Worm (Caenorhabditis elegans) whole organism, L1 larva: ENCODE measurements around the gene Y45F3A.5.
A peak's percentile ranks its signal among the peaks of the same experiment; 100 is the strongest.

Experiments used
- C04F5.9 ChIP-seq: sonication (generic microtip); optimal IDR thresholded peaks from 2 replicates; lab custom pipeline; 2016; ENCODE audit warnings: missing genetic modification characterization, missing compliant biosample characterization
- C34B4.2 ChIP-seq: sonication (generic microtip); optimal IDR thresholded peaks from 2 replicates; lab custom pipeline; 2017; ENCODE audit warnings: mild to moderate bottlenecking, missing genetic modification characterization, missing compliant biosample characterization
- F16B12.6 ChIP-seq: fragments of 150-350 bp; optimal IDR thresholded peaks from 2 replicates; lab custom pipeline; 2014; ENCODE audit warnings: missing biosample characterization, missing genetic modification characterization
- Y116A8C.19 ChIP-seq: sonication (generic microtip); optimal IDR thresholded peaks from 2 replicates; lab custom pipeline; 2016; ENCODE audit warnings: missing compliant biosample characterization, missing genetic modification characterization, borderline replicate concordance
- aha-1 ChIP-seq: fragments of 150-350 bp; optimal IDR thresholded peaks from 2 replicates; lab custom pipeline; 2014; ENCODE audit warnings: missing biosample characterization, missing genetic modification characterization
- ama-1 ChIP-seq: fragments of 150-350 bp; optimal IDR thresholded peaks from 2 replicates; lab custom pipeline; 2014
- blmp-1 ChIP-seq: fragments of 150-350 bp; optimal IDR thresholded peaks from 2 replicates; lab custom pipeline; 2014; ENCODE audit warnings: missing biosample characterization, missing genetic modification characterization
- ceh-63 ChIP-seq: fragments of 200-800 bp; sonication (Bioruptor generic); optimal IDR thresholded peaks from 2 replicates; lab custom pipeline; 2018; ENCODE audit warnings: mild to moderate bottlenecking, missing genetic modification characterization, missing compliant biosample characterization
- ceh-8 ChIP-seq: fragments of 200-800 bp; sonication (Bioruptor generic); optimal IDR thresholded peaks from 2 replicates; lab custom pipeline; 2018; ENCODE audit warnings: mild to moderate bottlenecking, missing genetic modification characterization, moderate library complexity, missing compliant biosample characterization
- ceh-82 ChIP-seq, 3 experiments: fragments of 150-350 bp in 1 of 3; sonication (generic microtip) in 2 of 3; optimal IDR thresholded peaks; 2 replicates each; lab custom pipeline; 2014 to 2017; ENCODE audit warnings: missing biosample characterization in 3 of 3, missing genetic modification characterization in 3 of 3
- dsc-1 ChIP-seq: sonication (generic microtip); optimal IDR thresholded peaks from 2 replicates; lab custom pipeline; 2016; ENCODE audit warnings: mild to moderate bottlenecking, missing genetic modification characterization, missing compliant biosample characterization
- efl-1 ChIP-seq, 4 experiments: fragments of 150-350 bp; optimal IDR thresholded peaks in 3 of 4; peaks in 1 of 4; 1 replicate in 1 of 4; 2 replicates in 3 of 4; lab custom pipeline; 2014; ENCODE audit warnings: missing biosample characterization in 2 of 4, missing genetic modification characterization in 2 of 4, missing genetic modification reagents in 2 of 4
- elt-2 ChIP-seq: sonication (generic microtip); optimal IDR thresholded peaks from 2 replicates; lab custom pipeline; 2016; ENCODE audit warnings: missing genetic modification characterization, mild to moderate bottlenecking, inconsistent platforms, missing compliant biosample characterization, missing genetic modification reagents
- elt-3 ChIP-seq, 6 experiments: fragments of 150-350 bp in 1 of 6; sonication (generic microtip); optimal IDR thresholded peaks; 2 replicates each; lab custom pipeline; 2017 to 2018; ENCODE audit warnings: missing biosample characterization in 6 of 6, missing genetic modification characterization in 6 of 6, inconsistent platforms in 1 of 6
- ets-5 ChIP-seq: fragments of 200-800 bp; sonication (Bioruptor generic); IDR thresholded peaks from 2 replicates; pipeline ENCODE4 v1.3.6; 2022; ENCODE audit warnings: missing genetic modification characterization, missing compliant biosample characterization
- fkh-8 ChIP-seq: sonication (generic microtip); optimal IDR thresholded peaks from 2 replicates; lab custom pipeline; 2016; ENCODE audit warnings: mild to moderate bottlenecking, missing genetic modification characterization, missing compliant biosample characterization
- fos-1 ChIP-seq: fragments of 150-350 bp; optimal IDR thresholded peaks from 2 replicates; lab custom pipeline; 2014; ENCODE audit warnings: missing biosample characterization, missing genetic modification characterization
- hlh-17 ChIP-seq: fragments of 200-800 bp; sonication (Bioruptor generic); optimal IDR thresholded peaks from 2 replicates; lab custom pipeline; 2018; ENCODE audit warnings: missing genetic modification characterization, mild to moderate bottlenecking, missing compliant biosample characterization, moderate library complexity, borderline replicate concordance
- hlh-4 ChIP-seq: sonication (generic microtip); optimal IDR thresholded peaks from 2 replicates; lab custom pipeline; 2016; ENCODE audit warnings: mild to moderate bottlenecking, missing genetic modification characterization, missing compliant biosample characterization
- hpl-2 ChIP-seq: fragments of 150-350 bp; optimal IDR thresholded peaks from 2 replicates; lab custom pipeline; 2014; ENCODE audit warnings: missing biosample characterization, missing genetic modification reagents, missing genetic modification characterization
- irx-1 ChIP-seq: sonication (generic microtip); optimal IDR thresholded peaks from 2 replicates; lab custom pipeline; 2016; ENCODE audit warnings: missing genetic modification characterization, missing compliant biosample characterization
- isw-1 ChIP-seq: fragments of 200-800 bp; sonication (Bioruptor generic); IDR thresholded peaks from 2 replicates; pipeline ENCODE4 v1.3.6; 2022; ENCODE audit warnings: missing genetic modification characterization, missing compliant biosample characterization
- jun-1 ChIP-seq: fragments of 150-350 bp; optimal IDR thresholded peaks from 2 replicates; lab custom pipeline; 2014; ENCODE audit warnings: missing biosample characterization, missing genetic modification reagents, missing genetic modification characterization
- lin-39 ChIP-seq: fragments of 150-350 bp; optimal IDR thresholded peaks from 2 replicates; lab custom pipeline; 2014; ENCODE audit warnings: missing biosample characterization, missing genetic modification reagents, missing genetic modification characterization
- mdl-1 ChIP-seq, 2 experiments: fragments of 150-350 bp; optimal IDR thresholded peaks; 2 replicates each; lab custom pipeline; 2014 to 2017; ENCODE audit warnings: missing biosample characterization in 2 of 2, missing genetic modification characterization in 2 of 2, inconsistent platforms in 1 of 2
- mef-2 ChIP-seq: fragments of 150-350 bp; optimal IDR thresholded peaks from 2 replicates; lab custom pipeline; 2014; ENCODE audit warnings: missing biosample characterization, missing genetic modification characterization
- mep-1 ChIP-seq: fragments of 150-350 bp; optimal IDR thresholded peaks from 2 replicates; lab custom pipeline; 2014; ENCODE audit warnings: missing biosample characterization, missing genetic modification characterization
- nhr-12 ChIP-seq: sonication (generic microtip); optimal IDR thresholded peaks from 2 replicates; lab custom pipeline; 2017; ENCODE audit warnings: missing biosample characterization, missing genetic modification characterization
- nhr-20 ChIP-seq: sonication (generic microtip); optimal IDR thresholded peaks from 2 replicates; lab custom pipeline; 2016; ENCODE audit warnings: mild to moderate bottlenecking, missing genetic modification characterization, missing compliant biosample characterization
- nhr-28 ChIP-seq: fragments of 150-350 bp; optimal IDR thresholded peaks from 2 replicates; lab custom pipeline; 2014; ENCODE audit warnings: missing biosample characterization, missing genetic modification characterization
- nhr-47 ChIP-seq: sonication (generic microtip); optimal IDR thresholded peaks from 2 replicates; lab custom pipeline; 2016; ENCODE audit warnings: mild to moderate bottlenecking, missing genetic modification characterization, moderate library complexity, missing compliant biosample characterization
- nhr-76 ChIP-seq: sonication (generic microtip); optimal IDR thresholded peaks from 2 replicates; lab custom pipeline; 2017; ENCODE audit warnings: missing biosample characterization, missing genetic modification characterization
- nhr-77 ChIP-seq: fragments of 150-350 bp; optimal IDR thresholded peaks from 2 replicates; lab custom pipeline; 2014; ENCODE audit warnings: missing biosample characterization, missing genetic modification characterization
- rnt-1 ChIP-seq: sonication (generic microtip); optimal IDR thresholded peaks from 2 replicates; lab custom pipeline; 2016; ENCODE audit warnings: mild to moderate bottlenecking, missing genetic modification characterization, moderate library complexity, missing compliant biosample characterization
- skn-1 ChIP-seq: fragments of 150-350 bp; optimal IDR thresholded peaks from 2 replicates; lab custom pipeline; 2014; ENCODE audit warnings: missing biosample characterization, missing genetic modification characterization
- snu-23 ChIP-seq: sonication (generic microtip); optimal IDR thresholded peaks from 2 replicates; lab custom pipeline; 2016; ENCODE audit warnings: missing genetic modification characterization, missing compliant biosample characterization
- sox-4 ChIP-seq: sonication (generic microtip); optimal IDR thresholded peaks from 2 replicates; lab custom pipeline; 2016; ENCODE audit warnings: missing genetic modification characterization, missing compliant biosample characterization
- sptf-1 ChIP-seq: fragments of 150-350 bp; optimal IDR thresholded peaks from 2 replicates; lab custom pipeline; 2014; ENCODE audit warnings: missing biosample characterization, missing genetic modification characterization
- swsn-7 ChIP-seq: sonication (generic microtip); optimal IDR thresholded peaks from 2 replicates; lab custom pipeline; 2016; ENCODE audit warnings: missing genetic modification characterization, missing compliant biosample characterization
- tbx-2 ChIP-seq: sonication (generic microtip); optimal IDR thresholded peaks from 2 replicates; lab custom pipeline; 2016; ENCODE audit warnings: missing genetic modification characterization, missing compliant biosample characterization
- tlp-1 ChIP-seq: fragments of 150-350 bp; optimal IDR thresholded peaks from 2 replicates; lab custom pipeline; 2014; ENCODE audit warnings: missing biosample characterization, missing genetic modification characterization
- unc-130 ChIP-seq: fragments of 150-350 bp; optimal IDR thresholded peaks from 2 replicates; lab custom pipeline; 2017; ENCODE audit warnings: missing biosample characterization, missing genetic modification characterization, inconsistent platforms
- unc-62 ChIP-seq: fragments of 150-350 bp; optimal IDR thresholded peaks from 2 replicates; lab custom pipeline; 2014; ENCODE audit warnings: missing biosample characterization, missing genetic modification reagents, missing genetic modification characterization
- unc-98 ChIP-seq: fragments of 200-800 bp; sonication (Bioruptor generic); IDR thresholded peaks from 2 replicates; pipeline ENCODE4 v1.3.6; 2022; ENCODE audit warnings: missing genetic modification characterization, missing compliant biosample characterization
- vab-15 ChIP-seq: sonication (generic microtip); optimal IDR thresholded peaks from 2 replicates; lab custom pipeline; 2017; ENCODE audit warnings: missing genotype, mild to moderate bottlenecking, missing genetic modification characterization, missing compliant biosample characterization
- xbp-1 ChIP-seq: sonication (generic microtip); optimal IDR thresholded peaks from 2 replicates; lab custom pipeline; 2016; ENCODE audit warnings: missing genetic modification characterization, missing compliant biosample characterization
- zag-1 ChIP-seq: fragments of 150-350 bp; optimal IDR thresholded peaks from 2 replicates; lab custom pipeline; 2014; ENCODE audit warnings: missing biosample characterization, missing genetic modification characterization
- zip-4 ChIP-seq: fragments of 200-800 bp; sonication (Bioruptor generic); optimal IDR thresholded peaks from 2 replicates; lab custom pipeline; 2018; ENCODE audit warnings: mild to moderate bottlenecking, missing genetic modification characterization, moderate library complexity, missing compliant biosample characterization
- ztf-4 ChIP-seq: fragments of 150-350 bp; optimal IDR thresholded peaks from 2 replicates; lab custom pipeline; 2014; ENCODE audit warnings: missing biosample characterization, missing genetic modification characterization

Gene Y45F3A.5

ce11 chrIII:10586243-10586642, at the start of gene Y45F3A.5:
TSS of gene Y45F3A.5 (minus strand) at chrIII:10586343.
- TF ChIP-seq nhr-28 (tag; lab: Kevin White, UChicago) (no peak), skn-1 (tag; lab: Kevin White, UChicago) (no peak), vab-15 (tag; lab: Kevin White, UChicago) (no peak), blmp-1 (tag; lab: Kevin White, UChicago) (no peak), hlh-4 (tag; lab: Kevin White, UChicago) (no peak), swsn-7 (tag; lab: Kevin White, UChicago) (no peak), nhr-12 (tag; lab: Kevin White, UChicago) (no peak)

DNA sequence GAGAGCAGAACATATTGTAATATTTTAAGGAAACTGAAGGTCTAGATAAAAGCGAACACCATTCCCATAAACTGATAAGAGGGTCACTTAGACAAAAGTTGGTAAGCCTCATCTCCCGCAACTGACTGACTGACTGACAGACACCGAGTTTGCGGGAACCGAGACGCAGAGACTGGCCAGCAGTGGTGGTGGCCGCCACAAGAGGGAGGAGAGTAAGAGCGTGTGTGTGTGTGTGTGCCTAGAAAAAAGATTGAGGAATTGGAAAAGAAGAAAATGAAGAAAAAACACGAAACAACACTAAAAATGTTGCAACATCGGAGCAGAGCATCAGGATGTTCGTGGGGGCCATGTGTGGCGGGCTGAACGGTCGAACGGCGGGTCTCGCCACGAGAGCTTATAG, 48.4 kb upstream of the Y45F3A.5 start:
- TF ChIP-seq efl-1 (optimal IDR thresholded peaks at IDR 0.05; lab: Kevin White, UChicago), result no peak
- TF ChIP-seq efl-1 (GFP tag; optimal IDR thresholded peaks at IDR 0.05 in 1 of 2; lab: Kevin White, UChicago), result peak in 1 of 2 experiments; percentile 53
- TF ChIP-seq nhr-28 (tag; lab: Kevin White, UChicago), result no peak
- no peak for TF ChIP-seq fkh-8
- TF ChIP-seq mep-1 (tag; lab: Kevin White, UChicago), result no peak
- no peak for TF ChIP-seq snu-23 (GFP tag; lab: Kevin White, UChicago)
- peak; percentile 51 for TF ChIP-seq rnt-1 (tag; lab: Kevin White, UChicago)
- TF ChIP-seq ceh-82 (tag; optimal IDR thresholded peaks at IDR 0.05; lab: Kevin White, UChicago), result peak in 1 of 3 experiments; percentile 2
- no peak for TF ChIP-seq dsc-1

DNA sequence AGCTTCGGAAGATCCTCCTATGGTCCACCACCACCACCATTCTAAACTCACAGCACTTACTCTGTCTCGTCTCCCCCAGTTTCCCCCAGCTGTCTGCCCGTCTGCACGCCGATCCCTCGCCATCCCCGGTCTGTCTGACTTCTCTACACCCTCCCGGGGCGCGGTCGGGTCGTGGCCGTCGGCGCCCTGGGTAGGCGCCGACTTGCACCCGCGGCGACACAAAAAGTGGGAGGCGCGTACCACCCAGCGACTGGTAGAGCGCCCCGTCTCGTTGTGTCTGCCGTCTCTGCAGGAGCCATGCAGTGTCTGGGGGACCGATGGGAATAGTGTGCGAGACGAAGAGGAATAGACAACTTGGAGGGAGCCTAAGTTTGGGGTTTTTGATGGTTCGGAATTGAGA, 47.9 kb upstream of the Y45F3A.5 start:
- no peak for TF ChIP-seq C34B4.2 (tag; lab: Kevin White, UChicago)
- TF ChIP-seq C04F5.9 (tag; lab: Kevin White, UChicago), result peak; percentile 54
- TF ChIP-seq nhr-28 (tag; lab: Kevin White, UChicago), result no peak
- no peak for TF ChIP-seq ets-5
- no peak for TF ChIP-seq hlh-17
- TF ChIP-seq sox-4 (tag; lab: Kevin White, UChicago), result peak; percentile 57
- peak; percentile 64 for TF ChIP-seq F16B12.6
- peak; percentile 46 for TF ChIP-seq fos-1 (tag; lab: Kevin White, UChicago)
- peak; percentile 74 for TF ChIP-seq nhr-77 (tag; lab: Kevin White, UChicago)
- TF ChIP-seq sptf-1 (tag; lab: Kevin White, UChicago), result no peak
- peak; percentile 58 for TF ChIP-seq mep-1 (tag; lab: Kevin White, UChicago)
- peak; percentile 67 for TF ChIP-seq elt-2
- peak; percentile 86 for TF ChIP-seq ztf-4 (tag; lab: Kevin White, UChicago)
- no peak for TF ChIP-seq ceh-63
- no peak for TF ChIP-seq ama-1
- TF ChIP-seq hpl-2 (GFP tag; lab: Kevin White, UChicago), result no peak
- TF ChIP-seq zip-4 (GFP tag; lab: Kevin White, UChicago), result peak; percentile 72
- TF ChIP-seq unc-98 (GFP tag; lab: Robert Waterston, UW), result peak; percentile 59
- peak; percentile 86 for TF ChIP-seq xbp-1 (tag; lab: Kevin White, UChicago)
- TF ChIP-seq ceh-8, result peak; percentile 98
- TF ChIP-seq fkh-8, result peak; percentile 96
- peak; percentile 49 for TF ChIP-seq hlh-4 (tag; lab: Kevin White, UChicago)
- peak in 1 of 2 experiments; percentile 80 for TF ChIP-seq mdl-1 (tag; optimal IDR thresholded peaks at IDR 0.05; lab: Kevin White, UChicago)
- TF ChIP-seq lin-39 (tag; lab: Kevin White, UChicago), result peak; percentile 20
- TF ChIP-seq tbx-2 (tag; lab: Kevin White, UChicago), result peak; percentile 91
- peak; percentile 68 for TF ChIP-seq isw-1
- no peak for TF ChIP-seq nhr-12 (tag; lab: Kevin White, UChicago)
- TF ChIP-seq nhr-47 (tag; lab: Kevin White, UChicago), result peak; percentile 92
- TF ChIP-seq nhr-20, result peak; percentile 87
- no peak for TF ChIP-seq Y116A8C.19 (tag; lab: Kevin White, UChicago)
- no peak for TF ChIP-seq zag-1 (tag; lab: Kevin White, UChicago)
- TF ChIP-seq unc-130 (tag; lab: Kevin White, UChicago), result no peak
- TF ChIP-seq blmp-1 (tag; lab: Kevin White, UChicago), result peak; percentile 59
- peak; percentile 91 for TF ChIP-seq aha-1 (tag; lab: Kevin White, UChicago)
- no peak for TF ChIP-seq nhr-76
- TF ChIP-seq unc-62 (GFP tag; lab: Kevin White, UChicago), result no peak
- peak in 2 of 6 experiments; percentile 28 to 56 for TF ChIP-seq elt-3 (tag; optimal IDR thresholded peaks at IDR 0.05; lab: Kevin White, UChicago)
- peak; percentile 85 for TF ChIP-seq mef-2
- peak; percentile 87 for TF ChIP-seq jun-1 (tag; lab: Kevin White, UChicago)
- no peak for TF ChIP-seq tlp-1 (tag; lab: Kevin White, UChicago)
- TF ChIP-seq snu-23 (GFP tag; lab: Kevin White, UChicago), result peak; percentile 86
- peak; percentile 72 for TF ChIP-seq irx-1
